Worm (Caenorhabditis elegans): ENCODE measurements around the gene grl-3.

ce11 chrV:11450257-11450656, 38.9 kb downstream of the grl-3 start, which contains the start of gene col-156:
- TF ChIP-seq ama-1 (optimal IDR thresholded peaks at IDR 0.05) (no peak), lsy-12 (tag; optimal IDR thresholded peaks at IDR 0.05) (no peak), fkh-10 (GFP tag; optimal IDR thresholded peaks at IDR 0.05) (no peak), nhr-237 (tag; optimal IDR thresholded peaks at IDR 0.05) (no peak), mdl-1 (tag; optimal IDR thresholded peaks at IDR 0.05) (no peak), ztf-11 (tag; optimal IDR thresholded peaks at IDR 0.05) (no peak), unc-62 (GFP tag; optimal IDR thresholded peaks at IDR 0.05) (no peak), aly-2 (tag; optimal IDR thresholded peaks at IDR 0.05) (no peak), jun-1 (tag; optimal IDR thresholded peaks at IDR 0.05) (no peak)

Measured in whole organism, L3 larva.